Worm (Caenorhabditis elegans) whole organism, L4 larva: ENCODE data around the gene toh-1.
A peak's percentile ranks its signal among the peaks of the same experiment; 100 is the strongest.

ENCODE experiments used
- D1046.2 ChIP-seq: fragments of 200-800 bp; sonication (Bioruptor generic); IDR thresholded peaks from 2 replicates; pipeline ENCODE4 v1.3.6; 2022; ENCODE audit warnings: missing genetic modification characterization, missing compliant biosample characterization
- F10B5.3 ChIP-seq: sonication (generic microtip); optimal IDR thresholded peaks from 2 replicates; lab custom pipeline; 2016; ENCODE audit warnings: mild to moderate bottlenecking, missing genetic modification characterization, missing compliant biosample characterization
- F26F4.8 ChIP-seq: fragments of 200-800 bp; sonication (Bioruptor generic); conservative IDR thresholded peaks from 2 replicates; pipeline ENCODE4 v1.3.6; 2022; ENCODE audit warnings: missing genetic modification characterization, missing compliant biosample characterization
- Y5F2A.4 ChIP-seq: fragments of 200-800 bp; sonication (Bioruptor generic); optimal IDR thresholded peaks from 2 replicates; lab custom pipeline; 2018; ENCODE audit warnings: mild to moderate bottlenecking, missing genetic modification characterization, missing compliant biosample characterization
- aha-1 ChIP-seq: fragments of 150-350 bp; peaks from one replicate; lab custom pipeline; 2014; ENCODE audit warnings: missing biosample characterization, missing genetic modification characterization
- ces-1 ChIP-seq: fragments of 150-350 bp; sonication (generic microtip); optimal IDR thresholded peaks from 4 replicates; lab custom pipeline; 2014; ENCODE audit warnings: missing biosample characterization, missing genetic modification reagents, missing genetic modification characterization
- daf-16 ChIP-seq, 3 experiments: sonication (generic microtip); optimal IDR thresholded peaks; 2 replicates each; lab custom pipeline; 2016 to 2017; ENCODE audit warnings: missing genetic modification characterization in 3 of 3, missing genetic modification reagents in 3 of 3, mild to moderate bottlenecking in 2 of 3, missing compliant biosample characterization in 2 of 3, missing biosample characterization in 1 of 3, moderate library complexity in 1 of 3
- dve-1 ChIP-seq: sonication (generic microtip); optimal IDR thresholded peaks from 2 replicates; lab custom pipeline; 2017; ENCODE audit warnings: antibody characterized with exemption, mild to moderate bottlenecking, missing genetic modification characterization, missing compliant biosample characterization; ENCODE audit not compliant: insufficient read depth
- fkh-10 ChIP-seq: fragments of 150-350 bp; optimal IDR thresholded peaks from 2 replicates; lab custom pipeline; 2014; ENCODE audit warnings: missing biosample characterization, missing genetic modification reagents, missing genetic modification characterization
- hlh-11 ChIP-seq: fragments of 200-800 bp; sonication (Bioruptor generic); optimal IDR thresholded peaks from 2 replicates; lab custom pipeline; 2018; ENCODE audit warnings: mild to moderate bottlenecking, missing genetic modification characterization, missing compliant biosample characterization
- hlh-30 ChIP-seq: sonication (generic microtip); optimal IDR thresholded peaks from 2 replicates; lab custom pipeline; 2017; ENCODE audit warnings: antibody characterized with exemption, mild to moderate bottlenecking, missing genetic modification characterization, missing compliant biosample characterization; ENCODE audit not compliant: insufficient read depth
- hmg-1.1 ChIP-seq: fragments of 200-800 bp; sonication (Bioruptor generic); IDR thresholded peaks from 2 replicates; pipeline ENCODE4 v1.3.6; 2022; ENCODE audit warnings: missing genetic modification reagents, missing genetic modification characterization, missing compliant biosample characterization
- jun-1 ChIP-seq: fragments of 150-350 bp; optimal IDR thresholded peaks from 2 replicates; lab custom pipeline; 2014; ENCODE audit warnings: missing biosample characterization, missing genetic modification reagents, missing genetic modification characterization
- lim-7 ChIP-seq: fragments of 200-800 bp; sonication (Bioruptor generic); IDR thresholded peaks from 2 replicates; pipeline ENCODE4 v1.3.6; 2022; ENCODE audit warnings: missing genetic modification characterization, missing compliant biosample characterization
- lin-29 ChIP-seq: fragments of 200-800 bp; sonication (Bioruptor generic); IDR thresholded peaks from 2 replicates; pipeline ENCODE4 v1.3.6; 2022; ENCODE audit warnings: missing genetic modification reagents, missing genetic modification characterization, missing compliant biosample characterization
- lin-39 ChIP-seq: fragments of 150-350 bp; optimal IDR thresholded peaks from 2 replicates; lab custom pipeline; 2014; ENCODE audit warnings: missing biosample characterization, missing genetic modification reagents, missing genetic modification characterization
- lsy-2 ChIP-seq, 2 experiments: fragments of 150-350 bp in 1 of 2; sonication (generic microtip) in 1 of 2; optimal IDR thresholded peaks; 2 replicates each; lab custom pipeline; 2014 to 2017; ENCODE audit warnings: missing biosample characterization in 2 of 2, missing genetic modification characterization in 2 of 2
- mdl-1 ChIP-seq, 2 experiments: fragments of 150-350 bp in 1 of 2; sonication (generic microtip) in 1 of 2; optimal IDR thresholded peaks; 2 replicates each; lab custom pipeline; 2014 to 2017; ENCODE audit warnings: missing biosample characterization in 2 of 2, missing genetic modification characterization in 2 of 2
- mep-1 ChIP-seq: fragments of 150-350 bp; sonication (generic microtip); optimal IDR thresholded peaks from 3 replicates; lab custom pipeline; 2014; ENCODE audit warnings: missing biosample characterization, missing genetic modification characterization
- mes-2 ChIP-seq: sonication (generic microtip); optimal IDR thresholded peaks from 2 replicates; lab custom pipeline; 2016; ENCODE audit warnings: missing genotype, mild to moderate bottlenecking, missing genetic modification characterization, missing compliant biosample characterization; ENCODE audit not compliant: poor library complexity, severe bottlenecking
- mxl-3 ChIP-seq: fragments of 200-800 bp; sonication (Bioruptor generic); optimal IDR thresholded peaks from 2 replicates; lab custom pipeline; 2018; ENCODE audit warnings: mild to moderate bottlenecking, missing genetic modification characterization, missing compliant biosample characterization
- nhr-11 ChIP-seq: fragments of 150-350 bp; optimal IDR thresholded peaks from 2 replicates; lab custom pipeline; 2014; ENCODE audit warnings: missing biosample characterization, missing genetic modification characterization
- nhr-25 ChIP-seq: sonication (generic microtip); optimal IDR thresholded peaks from 2 replicates; lab custom pipeline; 2017; ENCODE audit warnings: missing genetic modification characterization, mild to moderate bottlenecking, missing compliant biosample characterization, antibody characterized with exemption, moderate library complexity, borderline replicate concordance; ENCODE audit not compliant: insufficient read depth
- nhr-28 ChIP-seq: fragments of 150-350 bp; optimal IDR thresholded peaks from 2 replicates; lab custom pipeline; 2014; ENCODE audit warnings: missing biosample characterization, missing genetic modification characterization
- nhr-48 ChIP-seq: sonication (generic microtip); optimal IDR thresholded peaks from 2 replicates; lab custom pipeline; 2016; ENCODE audit warnings: mild to moderate bottlenecking, missing genetic modification characterization, missing compliant biosample characterization
- nhr-6 ChIP-seq: fragments of 150-350 bp; optimal IDR thresholded peaks from 2 replicates; lab custom pipeline; 2014; ENCODE audit warnings: missing biosample characterization, missing genetic modification characterization
- pha-4 ChIP-seq, 2 experiments: fragments of 150-350 bp in 1 of 2; fragments of 200-800 bp in 1 of 2; sonication (Bioruptor generic) in 1 of 2; IDR thresholded peaks in 1 of 2; optimal IDR thresholded peaks in 1 of 2; 2 replicates each; pipeline versions ENCODE4 v1.3.6 to Lab custom; 2014 to 2022; ENCODE audit warnings: missing genetic modification characterization in 2 of 2, missing genetic modification reagents in 2 of 2, missing biosample characterization in 1 of 2, missing compliant biosample characterization in 1 of 2
- rbr-2 ChIP-seq: sonication (generic microtip); optimal IDR thresholded peaks from 2 replicates; lab custom pipeline; 2016; ENCODE audit warnings: missing genotype, missing genetic modification characterization, missing compliant biosample characterization
- unc-39 ChIP-seq: sonication (generic microtip); optimal IDR thresholded peaks from 2 replicates; lab custom pipeline; 2017; ENCODE audit warnings: missing biosample characterization, missing genetic modification characterization
- unc-62 ChIP-seq, 3 experiments: fragments of 150-350 bp in 1 of 3; sonication (generic microtip); optimal IDR thresholded peaks in 2 of 3; peaks in 1 of 3; 1 replicate in 1 of 3; 2 replicates in 2 of 3; lab custom pipeline; 2014 to 2017; ENCODE audit warnings: missing biosample characterization in 3 of 3, missing genetic modification characterization in 3 of 3, missing genetic modification reagents in 3 of 3, missing genotype in 1 of 3
- zip-2 ChIP-seq: fragments of 150-350 bp; optimal IDR thresholded peaks from 2 replicates; lab custom pipeline; 2014; ENCODE audit warnings: missing biosample characterization, missing genetic modification characterization

Gene toh-1

DNA sequence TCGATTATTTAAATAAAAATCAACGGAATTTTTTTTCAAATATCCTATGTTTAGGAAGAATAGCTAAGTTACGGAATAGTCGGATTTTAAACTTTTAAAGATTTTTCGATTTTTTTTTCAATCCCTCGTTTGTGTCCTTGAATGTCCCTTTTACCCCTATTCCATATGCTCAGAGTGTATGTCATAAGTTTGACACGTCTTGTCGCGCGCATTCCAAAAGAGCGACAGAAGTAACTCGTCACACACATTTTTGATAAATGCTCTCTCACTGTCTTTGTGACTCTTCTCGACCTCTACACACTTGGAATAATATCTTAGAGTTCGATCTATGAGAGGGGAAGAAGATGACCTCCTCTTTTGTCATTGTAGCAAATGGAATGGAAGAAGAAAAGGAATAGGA lies 24.9 kb downstream of the toh-1 start:
- peak; percentile 35 for TF ChIP-seq hlh-30
- TF ChIP-seq nhr-48 (tag; lab: Kevin White, UChicago), result no peak
- peak in 1 of 2 experiments; percentile 96 for TF ChIP-seq unc-62 (GFP tag; optimal IDR thresholded peaks at IDR 0.05 in 1 of 2; lab: Kevin White, UChicago)
- no peak for TF ChIP-seq unc-62 (tag; optimal IDR thresholded peaks at IDR 0.05; lab: Kevin White, UChicago)

DNA sequence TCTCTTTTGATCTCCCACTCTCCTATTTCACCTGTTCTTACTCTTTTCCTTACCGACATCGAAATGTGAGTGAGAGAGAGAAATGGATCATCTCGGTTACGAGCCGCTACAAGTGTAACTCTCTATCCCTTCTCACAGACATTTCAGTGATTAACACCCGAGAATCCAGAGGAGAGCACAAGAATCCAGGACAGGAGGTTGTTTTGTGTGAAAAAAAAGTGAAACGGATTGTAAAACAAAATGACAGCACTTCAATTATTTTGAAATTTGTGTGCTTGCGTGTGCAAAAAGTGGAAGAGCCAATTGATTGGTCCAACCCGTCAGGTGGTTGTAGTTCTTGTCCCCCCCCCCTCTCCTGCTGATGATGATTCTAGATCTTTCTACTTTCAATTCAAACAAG lies 26.0 kb downstream of the toh-1 start:
- peak; percentile 94 for TF ChIP-seq aha-1 (tag; lab: Kevin White, UChicago)
- peak; percentile 46 for TF ChIP-seq hlh-11
- peak; percentile 23 for TF ChIP-seq hlh-30
- no peak for TF ChIP-seq F10B5.3
- TF ChIP-seq nhr-11 (tag; lab: Kevin White, UChicago), result peak; percentile 73
- peak; percentile 24 for TF ChIP-seq nhr-28 (tag; lab: Kevin White, UChicago)
- no peak for TF ChIP-seq D1046.2
- peak in 1 of 2 experiments; percentile 84 for TF ChIP-seq daf-16 (GFP tag; optimal IDR thresholded peaks at IDR 0.05; lab: Kevin White, UChicago)
- TF ChIP-seq daf-16 (tag; optimal IDR thresholded peaks at IDR 0.05; lab: Kevin White, UChicago), result no peak

DNA sequence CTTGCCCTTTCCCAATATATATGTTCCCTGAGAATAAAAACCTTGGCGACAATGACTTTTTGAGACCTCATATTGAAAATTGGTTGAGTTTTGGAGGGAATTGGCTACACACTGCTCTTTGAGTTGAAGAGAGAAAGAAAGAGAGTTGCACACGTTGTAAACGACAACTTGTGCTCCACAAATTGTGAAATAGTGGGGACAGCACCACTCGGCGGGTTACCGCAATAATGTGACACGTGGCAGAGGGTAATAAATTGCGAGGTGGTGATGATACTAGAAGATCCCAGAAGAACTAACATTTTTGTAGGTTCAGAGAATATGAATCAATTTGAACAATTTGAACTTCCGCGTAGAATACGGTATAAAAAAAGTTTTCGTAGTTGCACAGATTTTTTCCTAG lies 27.0 kb downstream of the toh-1 start:
- TF ChIP-seq hlh-30 (peak; percentile 50), daf-16 (GFP tag; optimal IDR thresholded peaks at IDR 0.05; lab: Kevin White, UChicago) (peak in 1 of 2 experiments; percentile 11), daf-16 (tag; optimal IDR thresholded peaks at IDR 0.05; lab: Kevin White, UChicago) (no peak), ces-1 (GFP tag; lab: Kevin White, UChicago) (no peak), pha-4 (GFP tag; IDR thresholded peaks at IDR 0.05; lab: Robert Waterston, UW) (no peak), pha-4 (tag; optimal IDR thresholded peaks at IDR 0.05; lab: Kevin White, UChicago) (no peak), aha-1 (tag; lab: Kevin White, UChicago) (peak; percentile 78), mxl-3 (GFP tag; lab: Kevin White, UChicago) (peak; percentile 42), jun-1 (no peak), nhr-11 (tag; lab: Kevin White, UChicago) (peak; percentile 68), unc-62 (GFP tag; optimal IDR thresholded peaks at IDR 0.05 in 1 of 2; lab: Kevin White, UChicago) (peak in 1 of 2 experiments; percentile 62), unc-62 (tag; optimal IDR thresholded peaks at IDR 0.05; lab: Kevin White, UChicago) (no peak), nhr-28 (tag; lab: Kevin White, UChicago) (peak; percentile 21)

- no peak for TF ChIP-seq fkh-10 (GFP tag; lab: Kevin White, UChicago)
- no peak for TF ChIP-seq mes-2 (tag; lab: Kevin White, UChicago)
- peak in 1 of 2 experiments; percentile 98 for TF ChIP-seq unc-62 (GFP tag; optimal IDR thresholded peaks at IDR 0.05 in 1 of 2; lab: Kevin White, UChicago)
- no peak for TF ChIP-seq unc-62 (tag; optimal IDR thresholded peaks at IDR 0.05; lab: Kevin White, UChicago)
Measured at ce11 chrIII:3774550-3774949, 34.3 kb downstream of the toh-1 start.

ce11 chrIII:3773173-3773572 lies 35.7 kb downstream of the toh-1 start, which contains the start of gene lec-4:
Gene lec-4 (minus strand): TSS chrIII:3773326.
- TF ChIP-seq zip-2 (tag; lab: Kevin White, UChicago), result no peak
- no peak for TF ChIP-seq pha-4 (GFP tag; IDR thresholded peaks at IDR 0.05; lab: Robert Waterston, UW)
- peak; percentile 73 for TF ChIP-seq pha-4 (tag; optimal IDR thresholded peaks at IDR 0.05; lab: Kevin White, UChicago)
- peak in 1 of 2 experiments; percentile 61 for TF ChIP-seq mdl-1 (tag; optimal IDR thresholded peaks at IDR 0.05; lab: Kevin White, UChicago)
- TF ChIP-seq nhr-25 (tag; lab: Kevin White, UChicago), result peak; percentile 36
- peak; percentile 77 for TF ChIP-seq nhr-6 (tag; lab: Kevin White, UChicago)
- peak; percentile 16 for TF ChIP-seq nhr-28 (tag; lab: Kevin White, UChicago)
- TF ChIP-seq hlh-30, result peak; percentile 26
- peak in 1 of 2 experiments; percentile 79 for TF ChIP-seq unc-62 (GFP tag; optimal IDR thresholded peaks at IDR 0.05 in 1 of 2; lab: Kevin White, UChicago)
- no peak for TF ChIP-seq unc-62 (tag; optimal IDR thresholded peaks at IDR 0.05; lab: Kevin White, UChicago)
- TF ChIP-seq mep-1 (tag; lab: Kevin White, UChicago), result peak; percentile 59
- TF ChIP-seq lim-7 (GFP tag; lab: Robert Waterston, UW), result no peak
- TF ChIP-seq aha-1 (tag; lab: Kevin White, UChicago), result peak; percentile 98
- TF ChIP-seq lin-39 (tag; lab: Kevin White, UChicago), result no peak
- peak; percentile 29; the same call in 1 of the 2 replicates for TF ChIP-seq hmg-1.1 (GFP tag; lab: Robert Waterston, UW)
- TF ChIP-seq F26F4.8, result no peak
- TF ChIP-seq daf-16 (GFP tag; optimal IDR thresholded peaks at IDR 0.05; lab: Kevin White, UChicago), result peak in 1 of 2 experiments; percentile 82
- TF ChIP-seq daf-16 (tag; optimal IDR thresholded peaks at IDR 0.05; lab: Kevin White, UChicago), result peak; percentile 90
- peak; percentile 76 for TF ChIP-seq dve-1 (tag; lab: Kevin White, UChicago)
- peak; percentile 69 for TF ChIP-seq nhr-11 (tag; lab: Kevin White, UChicago)
- TF ChIP-seq mxl-3 (GFP tag; lab: Kevin White, UChicago), result no peak
- TF ChIP-seq Y5F2A.4 (GFP tag; lab: Kevin White, UChicago), result no peak
- TF ChIP-seq mes-2 (tag; lab: Kevin White, UChicago), result peak; percentile 57
- TF ChIP-seq lin-29, result no peak
- peak; percentile 24 to 53 for TF ChIP-seq lsy-2 (tag; optimal IDR thresholded peaks at IDR 0.05; lab: Kevin White, UChicago)
- TF ChIP-seq rbr-2 (tag; lab: Kevin White, UChicago), result peak; percentile 30
- TF ChIP-seq unc-39 (tag; lab: Kevin White, UChicago), result no peak
